Worm (Caenorhabditis elegans) whole organism, L1 larva: ENCODE data around the gene K09B11.5.

Experiments
- aha-1 ChIP-seq: fragments of 150-350 bp; optimal IDR thresholded peaks from 2 replicates; lab custom pipeline; 2014; ENCODE audit warnings: missing biosample characterization, missing genetic modification characterization
- aly-2 ChIP-seq: fragments of 150-350 bp; optimal IDR thresholded peaks from 2 replicates; lab custom pipeline; 2014; ENCODE audit warnings: missing biosample characterization, missing genetic modification characterization
- egl-27 ChIP-seq, 2 experiments: fragments of 150-350 bp in 1 of 2; sonication (generic microtip); optimal IDR thresholded peaks; 3 replicates each; lab custom pipeline; 2017 to 2018; ENCODE audit warnings: missing biosample characterization in 2 of 2, missing genetic modification characterization in 2 of 2, missing genetic modification reagents in 2 of 2
- mab-9 ChIP-seq: fragments of 200-800 bp; sonication (Bioruptor generic); IDR thresholded peaks from 2 replicates; pipeline ENCODE4 v1.3.6; 2022; ENCODE audit warnings: missing genetic modification reagents, missing genetic modification characterization, missing compliant biosample characterization
- nhr-84 ChIP-seq: sonication (generic microtip); optimal IDR thresholded peaks from 2 replicates; lab custom pipeline; 2017; ENCODE audit warnings: missing biosample characterization, missing genetic modification characterization
- unc-62 ChIP-seq: fragments of 150-350 bp; optimal IDR thresholded peaks from 2 replicates; lab custom pipeline; 2014; ENCODE audit warnings: missing biosample characterization, missing genetic modification reagents, missing genetic modification characterization
- zag-1 ChIP-seq: fragments of 150-350 bp; optimal IDR thresholded peaks from 2 replicates; lab custom pipeline; 2014; ENCODE audit warnings: missing biosample characterization, missing genetic modification characterization
- ztf-4 ChIP-seq: fragments of 150-350 bp; optimal IDR thresholded peaks from 2 replicates; lab custom pipeline; 2014; ENCODE audit warnings: missing biosample characterization, missing genetic modification characterization

- TF ChIP-seq unc-62 (GFP tag; lab: Kevin White, UChicago) (no peak), egl-27 (tag; optimal IDR thresholded peaks at IDR 0.05; lab: Kevin White, UChicago) (no peak), mab-9 (GFP tag; lab: Robert Waterston, UW) (no peak), zag-1 (no peak), aly-2 (tag; lab: Kevin White, UChicago) (no peak), ztf-4 (tag; lab: Kevin White, UChicago) (no peak), aha-1 (tag; lab: Kevin White, UChicago) (no peak), nhr-84 (tag; lab: Kevin White, UChicago) (no peak)
These were observed 19.7 kb upstream of the K09B11.5 start for ce11 chrIV:13453509-13453908.
